Worm (Caenorhabditis elegans): Measurements from ENCODE around the gene sru-18.
"Not testable (repeated sequence)": the region's sequence is repeated elsewhere in the genome, so short reads cannot be mapped to it uniquely, and the experiment has no call there.

DNA sequence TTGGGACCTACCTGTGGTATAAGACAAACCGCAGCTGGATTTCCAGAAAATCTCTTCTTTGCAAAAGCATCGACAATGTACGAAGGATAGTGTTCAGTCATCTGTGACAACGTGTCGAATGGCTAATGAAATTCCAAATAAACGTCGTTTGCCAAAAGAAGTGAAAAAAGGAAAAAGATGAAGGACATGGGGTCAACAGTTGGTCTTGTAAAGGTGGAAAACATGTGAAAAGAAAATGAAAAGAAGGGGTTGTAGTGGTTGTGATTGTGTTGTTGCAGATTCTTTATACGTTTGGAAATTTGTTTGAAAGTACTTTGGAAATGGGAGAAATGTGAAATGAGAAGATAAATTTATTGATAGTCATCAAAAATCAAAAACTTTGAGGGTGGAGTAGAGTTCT, 25.1 kb upstream of the sru-18 start, which contains the start of gene T04A11.1:
- not testable (repeated sequence) for TF ChIP-seq ceh-27 (GFP tag; optimal IDR thresholded peaks at IDR 0.05); sea-2 (GFP tag; IDR thresholded peaks at IDR 0.05); unc-62 (GFP tag; optimal IDR thresholded peaks at IDR 0.05); nfya-1 (tag; optimal IDR thresholded peaks at IDR 0.05; ENCODE audit: borderline replicate concordance, insufficient read depth); ceh-79 (tag; optimal IDR thresholded peaks at IDR 0.05); ama-1 (optimal IDR thresholded peaks at IDR 0.05); ama-1 (GFP tag; optimal IDR thresholded peaks at IDR 0.05); unc-130 (GFP tag; optimal IDR thresholded peaks at IDR 0.05)
